Fruit fly (Drosophila melanogaster) whole organism, embryonic: ENCODE results near the gene ClC-c.

Source experiments
- Adf1 ChIP-seq: fragments of 200-800 bp; sonication (Bioruptor generic); IDR thresholded peaks from 2 replicates; pipeline ENCODE4 v1.3.6; 2022; ENCODE audit warnings: missing biosample characterization, missing genetic modification characterization
- Bgb ChIP-seq: fragments of 200-800 bp; sonication (Bioruptor generic); IDR thresholded peaks from 2 replicates; pipeline ENCODE4 v1.3.6; 2022; ENCODE audit warnings: missing biosample characterization, missing genetic modification characterization; ENCODE audit not compliant: partially characterized antibody
- CG11093 ChIP-seq: fragments of 200-800 bp; sonication (Bioruptor generic); IDR thresholded peaks from 3 replicates; pipeline ENCODE4 v1.3.6; 2022; ENCODE audit warnings: missing biosample characterization, missing genetic modification characterization
- CG11560 ChIP-seq: fragments of 200-800 bp; sonication (Bioruptor generic); IDR thresholded peaks from 3 replicates; pipeline ENCODE4 v1.3.6; 2022; ENCODE audit warnings: missing biosample characterization, missing genetic modification characterization
- CG14050 ChIP-seq: fragments of 200-800 bp; sonication (Bioruptor generic); IDR thresholded peaks from 3 replicates; pipeline ENCODE4 v1.3.6; 2022; ENCODE audit warnings: missing biosample characterization, missing genetic modification characterization
- CG14860 ChIP-seq: fragments of 200-800 bp; sonication (Bioruptor generic); IDR thresholded peaks from 3 replicates; pipeline ENCODE4 v1.3.6; 2022; ENCODE audit warnings: missing biosample characterization, missing genetic modification characterization; ENCODE audit not compliant: partially characterized antibody
- CG17829 ChIP-seq: fragments of 200-800 bp; optimal IDR thresholded peaks from 2 replicates; lab custom pipeline; 2019; ENCODE audit warnings: missing biosample characterization, mild to moderate bottlenecking, missing genetic modification characterization, moderate library complexity
- CG3407 ChIP-seq: fragments of 200-800 bp; sonication (Bioruptor generic); optimal IDR thresholded peaks from 2 replicates; lab custom pipeline; 2018; ENCODE audit warnings: missing biosample characterization, mild to moderate bottlenecking, missing genetic modification characterization
- CG42726 ChIP-seq: fragments of 200-800 bp; sonication (Bioruptor generic); IDR thresholded peaks from 2 replicates; pipeline ENCODE4 v1.3.6; 2022; ENCODE audit warnings: missing biosample characterization, missing genetic modification characterization; ENCODE audit not compliant: partially characterized antibody
- CG4360 ChIP-seq: fragments of 200-800 bp; sonication (Bioruptor generic); IDR thresholded peaks from 2 replicates; pipeline ENCODE4 v1.3.6; 2022; ENCODE audit warnings: missing biosample characterization, missing genetic modification characterization
- CG7357 ChIP-seq: fragments of 200-800 bp; sonication (Bioruptor generic); IDR thresholded peaks from 3 replicates; pipeline ENCODE4 v1.3.6; 2022; ENCODE audit warnings: missing biosample characterization, missing genetic modification characterization
- CG7745 ChIP-seq: fragments of 200-800 bp; sonication (Bioruptor generic); optimal IDR thresholded peaks from 2 replicates; lab custom pipeline; 2018; ENCODE audit warnings: missing biosample characterization, mild to moderate bottlenecking, missing genetic modification characterization, moderate library complexity
- CG8359 ChIP-seq: fragments of 200-800 bp; sonication (Bioruptor generic); optimal IDR thresholded peaks from 2 replicates; lab custom pipeline; 2017; ENCODE audit warnings: missing biosample characterization, mild to moderate bottlenecking, missing genetic modification characterization, borderline replicate concordance
- CG8924 ChIP-seq: fragments of 200-800 bp; optimal IDR thresholded peaks from 3 replicates; lab custom pipeline; 2019; ENCODE audit warnings: missing biosample characterization, mild to moderate bottlenecking, missing genetic modification characterization, moderate library complexity
- CHES-1-like ChIP-seq: fragments of 200-800 bp; sonication (Bioruptor generic); optimal IDR thresholded peaks from 2 replicates; lab custom pipeline; 2016; ENCODE audit warnings: missing biosample characterization, missing genetic modification characterization
- Dfd ChIP-seq, 2 experiments: fragments of >200 bp; optimal IDR thresholded peaks; 2 replicates each; lab custom pipeline; 2017; ENCODE audit warnings: missing biosample characterization in 2 of 2, missing genetic modification characterization in 2 of 2
- Doc3 ChIP-seq: fragments of 200-800 bp; sonication (Bioruptor generic); IDR thresholded peaks from 3 replicates; pipeline ENCODE4 v1.3.6; 2022; ENCODE audit warnings: missing biosample characterization, missing genetic modification characterization; ENCODE audit not compliant: partially characterized antibody
- Dp ChIP-seq: fragments of 200-800 bp; sonication (Bioruptor generic); optimal IDR thresholded peaks from 2 replicates; lab custom pipeline; 2018; ENCODE audit warnings: missing biosample characterization, mild to moderate bottlenecking, missing genetic modification characterization, moderate library complexity
- Dref ChIP-seq: fragments of 200-800 bp; sonication (Bioruptor generic); IDR thresholded peaks from 2 replicates; pipeline ENCODE4 v1.3.6; 2022; ENCODE audit warnings: missing biosample characterization, missing genetic modification characterization
- Drgx ChIP-seq: fragments of 200-800 bp; sonication (Bioruptor generic); IDR thresholded peaks from 2 replicates; pipeline ENCODE4 v1.3.6; 2022; ENCODE audit warnings: missing biosample characterization, missing genetic modification characterization
- Gsc ChIP-seq: fragments of 200-800 bp; sonication (Bioruptor generic); IDR thresholded peaks from 2 replicates; pipeline ENCODE4 v1.3.6; 2022; ENCODE audit warnings: missing biosample characterization, missing genetic modification characterization
- HLH4C ChIP-seq: fragments of 200-800 bp; sonication (Bioruptor generic); IDR thresholded peaks from 3 replicates; pipeline ENCODE4 v1.3.6; 2022; ENCODE audit warnings: missing biosample characterization, missing genetic modification characterization; ENCODE audit not compliant: partially characterized antibody
- MBD-R2 ChIP-seq: fragments of 200-800 bp; sonication (Bioruptor generic); IDR thresholded peaks from 2 replicates; pipeline ENCODE4 v1.3.6; 2022; ENCODE audit warnings: missing biosample characterization, missing genetic modification characterization
- Med ChIP-seq: fragments of 200-800 bp; sonication (Bioruptor generic); peaks from one replicate; lab custom pipeline; 2016; ENCODE audit warnings: missing biosample characterization, missing genetic modification characterization, mild to moderate bottlenecking, inconsistent platforms, moderate library complexity
- Opbp ChIP-seq: fragments of 200-800 bp; sonication (Bioruptor generic); IDR thresholded peaks from 3 replicates; pipeline ENCODE4 v1.3.6; 2022; ENCODE audit warnings: missing biosample characterization, missing genetic modification characterization; ENCODE audit not compliant: partially characterized antibody
- Pdp1 ChIP-seq, 2 experiments: fragments of 200-800 bp; sonication (Bioruptor generic); optimal IDR thresholded peaks; 3 replicates each; lab custom pipeline; 2016; ENCODE audit warnings: missing biosample characterization in 2 of 2, missing genetic modification characterization in 2 of 2, mild to moderate bottlenecking in 1 of 2, moderate library complexity in 1 of 2
- Sry-δ ChIP-seq: fragments of 200-800 bp; sonication (Bioruptor generic); optimal IDR thresholded peaks from 2 replicates; lab custom pipeline; 2016; ENCODE audit warnings: missing biosample characterization, missing genetic modification characterization
- amos ChIP-seq: fragments of 200-800 bp; sonication (Bioruptor generic); IDR thresholded peaks from 2 replicates; pipeline ENCODE4 v1.3.6; 2022; ENCODE audit warnings: missing biosample characterization, missing genetic modification characterization; ENCODE audit not compliant: partially characterized antibody
- br ChIP-seq: fragments of >200 bp; optimal IDR thresholded peaks from 2 replicates; lab custom pipeline; 2017
- bsh ChIP-seq, 2 experiments: fragments of 200-800 bp; sonication (Bioruptor generic); optimal IDR thresholded peaks; 2 replicates each; lab custom pipeline; 2017 to 2018; ENCODE audit warnings: mild to moderate bottlenecking in 2 of 2, missing biosample characterization in 2 of 2, missing genetic modification characterization in 2 of 2, moderate library complexity in 1 of 2
- cg ChIP-seq: fragments of 200-800 bp; sonication (Bioruptor generic); optimal IDR thresholded peaks from 3 replicates; lab custom pipeline; 2019; ENCODE audit warnings: missing biosample characterization, mild to moderate bottlenecking, missing genetic modification characterization, moderate library complexity
- ci ChIP-seq: fragments of 200-800 bp; sonication (Bioruptor generic); IDR thresholded peaks from 3 replicates; pipeline ENCODE4 v1.3.6; 2022; ENCODE audit warnings: missing biosample characterization, missing genetic modification characterization
- corto ChIP-seq: fragments of 200-800 bp; sonication (Bioruptor generic); optimal IDR thresholded peaks from 2 replicates; lab custom pipeline; 2016; ENCODE audit warnings: missing biosample characterization, mild to moderate bottlenecking, missing genetic modification characterization, moderate library complexity
- hb ChIP-seq: fragments of 200-800 bp; sonication (Bioruptor generic); IDR thresholded peaks from 3 replicates; pipeline ENCODE4 v1.3.6; 2022; ENCODE audit warnings: missing biosample characterization, missing genetic modification characterization; ENCODE audit not compliant: partially characterized antibody
- hbn ChIP-seq: fragments of 200-800 bp; sonication (Bioruptor generic); IDR thresholded peaks from 2 replicates; pipeline ENCODE4 v1.3.6; 2022; ENCODE audit warnings: missing biosample characterization, missing genetic modification characterization; ENCODE audit not compliant: partially characterized antibody
- inv ChIP-seq: fragments of 200-800 bp; sonication (Bioruptor generic); IDR thresholded peaks from 2 replicates; pipeline ENCODE4 v1.3.6; 2022; ENCODE audit warnings: missing biosample characterization, missing genetic modification characterization; ENCODE audit not compliant: partially characterized antibody
- kni ChIP-seq: fragments of 200-800 bp; sonication (Bioruptor generic); optimal IDR thresholded peaks from 3 replicates; lab custom pipeline; 2017; ENCODE audit warnings: mild to moderate bottlenecking, missing biosample characterization, missing genetic modification reagents, missing genetic modification characterization
- lbe ChIP-seq: fragments of 200-800 bp; sonication (Bioruptor generic); optimal IDR thresholded peaks from 2 replicates; lab custom pipeline; 2016; ENCODE audit warnings: missing biosample characterization, mild to moderate bottlenecking, missing genetic modification characterization
- lov ChIP-seq, 2 experiments: fragments of 200-800 bp in 1 of 2; fragments of >200 bp in 1 of 2; sonication (Bioruptor generic) in 1 of 2; IDR thresholded peaks in 1 of 2; optimal IDR thresholded peaks in 1 of 2; 2 replicates in 1 of 2; 3 replicates in 1 of 2; pipeline versions ENCODE4 v1.3.6 to Lab custom; 2017 to 2022; ENCODE audit warnings: missing biosample characterization in 1 of 2, missing genetic modification characterization in 1 of 2
- scrt ChIP-seq: fragments of 200-800 bp; sonication (Bioruptor generic); optimal IDR thresholded peaks from 2 replicates; lab custom pipeline; 2018; ENCODE audit warnings: missing biosample characterization, mild to moderate bottlenecking, missing genetic modification characterization, moderate library complexity
- sna ChIP-seq: fragments of 200-800 bp; sonication (Bioruptor generic); IDR thresholded peaks from 2 replicates; pipeline ENCODE4 v1.3.6; 2022; ENCODE audit warnings: missing biosample characterization, missing genetic modification characterization; ENCODE audit not compliant: partially characterized antibody
- stc ChIP-seq: fragments of 200-800 bp; sonication (Bioruptor generic); IDR thresholded peaks from 2 replicates; pipeline ENCODE4 v1.3.6; 2022; ENCODE audit warnings: missing biosample characterization, missing genetic modification characterization
- stwl ChIP-seq: fragments of 200-800 bp; sonication (Bioruptor generic); optimal IDR thresholded peaks from 3 replicates; lab custom pipeline; 2018; ENCODE audit warnings: missing biosample characterization, mild to moderate bottlenecking, missing genetic modification characterization, moderate library complexity
- trem ChIP-seq: fragments of 200-800 bp; optimal IDR thresholded peaks from 3 replicates; lab custom pipeline; 2019; ENCODE audit warnings: missing biosample characterization, mild to moderate bottlenecking, missing genetic modification characterization, moderate library complexity
- vvl ChIP-seq: fragments of 200-800 bp; sonication (Bioruptor generic); IDR thresholded peaks from 2 replicates; pipeline ENCODE4 v1.3.6; 2022; ENCODE audit warnings: missing biosample characterization, missing genetic modification characterization
- wdn ChIP-seq: fragments of 200-800 bp; sonication (Bioruptor generic); IDR thresholded peaks from 2 replicates; pipeline ENCODE4 v1.3.6; 2022; ENCODE audit warnings: missing biosample characterization, missing genetic modification characterization
- zen ChIP-seq: fragments of 200-800 bp; sonication (Bioruptor generic); optimal IDR thresholded peaks from 3 replicates; lab custom pipeline; 2018; ENCODE audit warnings: missing biosample characterization, mild to moderate bottlenecking, missing genetic modification characterization, moderate library complexity

Gene ClC-c

dm6 chr3L:16090330-16090803, at the start of gene ClC-c, which contains the start of gene CG5235 (continued):
- peak; percentile 28 for TF ChIP-seq zen (tag; lab: Kevin White, UChicago)
- TF ChIP-seq CG11560 (tag; lab: Robert Waterston, UW) = peak; percentile 97
- TF ChIP-seq sna (GFP tag; lab: Robert Waterston, UW) = peak; percentile 74
- TF ChIP-seq hb = peak; percentile 78
- TF ChIP-seq Sry-δ (GFP tag; lab: Kevin White, UChicago) = peak; percentile 66
- TF ChIP-seq CG14860 (GFP tag; lab: Robert Waterston, UW) = peak; percentile 72
- TF ChIP-seq stwl (tag; lab: Kevin White, UChicago) = peak; percentile 65
- peak; percentile 72 for TF ChIP-seq Doc3 (GFP tag; lab: Robert Waterston, UW)
- peak; percentile 85 for TF ChIP-seq Bgb
- peak; percentile 97 for TF ChIP-seq Adf1 (GFP tag; lab: Robert Waterston, UW)
- TF ChIP-seq Dfd (GFP tag; optimal IDR thresholded peaks at IDR 0.05; lab: Kevin White, UChicago) = no peak
- no peak for TF ChIP-seq CG14050 (GFP tag; lab: Robert Waterston, UW)
- no peak for TF ChIP-seq CG7357 (GFP tag; lab: Robert Waterston, UW)
- TF ChIP-seq Dp (GFP tag; lab: Kevin White, UChicago) = peak; percentile 65
- TF ChIP-seq CG11093 (GFP tag; lab: Robert Waterston, UW) = no peak
- peak; percentile 87 for TF ChIP-seq amos (GFP tag; lab: Robert Waterston, UW)
- peak; percentile 34 for TF ChIP-seq CG17829
- TF ChIP-seq CHES-1-like (GFP tag; lab: Kevin White, UChicago) = peak; percentile 51
- TF ChIP-seq hbn (GFP tag; lab: Robert Waterston, UW) = peak; percentile 77
- TF ChIP-seq wdn (GFP tag; lab: Robert Waterston, UW) = no peak
- TF ChIP-seq Dref = peak; percentile 94
- TF ChIP-seq trem (tag; lab: Kevin White, UChicago) = peak; percentile 45
- TF ChIP-seq inv = peak; percentile 74
- TF ChIP-seq CG42726 = peak; percentile 21; the same call in 1 of the 2 replicates
- TF ChIP-seq CG8359 (GFP tag; lab: Kevin White, UChicago) = no peak
- peak in 1 of 2 experiments; percentile 22 for TF ChIP-seq Pdp1 (GFP tag; optimal IDR thresholded peaks at IDR 0.05; lab: Kevin White, UChicago)

- TF ChIP-seq CG8924 (tag; lab: Kevin White, UChicago) = no peak
- TF ChIP-seq vvl (GFP tag; lab: Robert Waterston, UW) = no peak
- TF ChIP-seq CG7745 = no peak
- no peak for TF ChIP-seq CG3407
- 0 out of 2 replicates have a peak, but pooled peaks have one; percentile 37 for TF ChIP-seq CG4360 (GFP tag; lab: Robert Waterston, UW)
- no peak for TF ChIP-seq MBD-R2 (GFP tag; lab: Robert Waterston, UW)
- TF ChIP-seq kni (GFP tag; lab: Kevin White, UChicago) = peak; percentile 48
- TF ChIP-seq Opbp (GFP tag; lab: Robert Waterston, UW) = 0 out of 3 replicates have a peak, but pooled peaks have one; percentile 27
- no peak for TF ChIP-seq lov (optimal IDR thresholded peaks at IDR 0.05; lab: Kevin White, UChicago)
- TF ChIP-seq lov (GFP tag; IDR thresholded peaks at IDR 0.05; lab: Robert Waterston, UW) = no peak
- 0 out of 2 replicates have a peak, but pooled peaks have one; percentile 13 for TF ChIP-seq stc
- TF ChIP-seq bsh (GFP tag; optimal IDR thresholded peaks at IDR 0.05; lab: Kevin White, UChicago) = peak in 1 of 2 experiments; percentile 76
- TF ChIP-seq lbe = no peak
- TF ChIP-seq Drgx (GFP tag; lab: Robert Waterston, UW) = peak; percentile 79
- TF ChIP-seq Med = peak; percentile 20
- 0 out of 3 replicates have a peak, but pooled peaks have one; percentile 33 for TF ChIP-seq HLH4C (GFP tag; lab: Robert Waterston, UW)
- TF ChIP-seq scrt (GFP tag; lab: Kevin White, UChicago) = no peak
- no peak for TF ChIP-seq br (lab: Kevin White, UChicago)
- 0 out of 3 replicates have a peak, but pooled peaks have one; percentile 44 for TF ChIP-seq ci (GFP tag; lab: Robert Waterston, UW)
- TF ChIP-seq corto (GFP tag; lab: Kevin White, UChicago) = no peak
- peak; percentile 24 for TF ChIP-seq cg
- TF ChIP-seq Gsc (GFP tag; lab: Robert Waterston, UW) = no peak
Observed at dm6 chr3L:16041260-16042079, 48.8 kb upstream of the ClC-c start.
